Fruit fly (Drosophila melanogaster): ENCODE data around the gene Ddrgk1.
A peak's percentile ranks its signal among the peaks of the same experiment; 100 is the strongest.

The Ddrgk1 gene

DNA sequence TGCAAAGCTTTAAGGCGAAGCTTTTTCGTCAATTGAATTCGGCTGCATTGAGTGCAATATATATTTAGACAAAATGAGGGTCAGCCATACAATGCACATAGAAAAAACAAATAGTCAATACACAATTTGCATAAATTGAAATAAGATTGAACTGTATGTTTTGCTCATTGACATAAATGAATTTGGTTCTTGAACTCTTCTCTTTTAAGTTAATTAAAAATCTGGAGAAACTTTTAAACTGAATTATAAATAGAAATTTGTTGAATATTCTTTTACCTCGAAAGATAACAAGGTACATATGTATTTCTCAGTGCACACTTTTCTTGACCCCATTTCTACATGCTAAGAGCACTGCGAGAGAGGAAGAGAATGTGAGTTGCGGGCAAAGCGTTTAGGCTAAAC, 8.6 kb upstream of the Ddrgk1 start (continued):
- TF ChIP-seq Eip93F (GFP tag; optimal IDR thresholded peaks at IDR 0.05) (no peak), CG15336 (GFP tag; IDR thresholded peaks at IDR 0.05) (peak; percentile 70), CG11762 (GFP tag; optimal IDR thresholded peaks at IDR 0.05; ENCODE audit: insufficient read depth) (no peak), CG9139 (GFP tag; optimal IDR thresholded peaks at IDR 0.05) (no peak), achi (GFP tag; optimal IDR thresholded peaks at IDR 0.05) (no peak), Blimp-1 (GFP tag; optimal IDR thresholded peaks at IDR 0.05) (no peak), Hr39 (GFP tag; optimal IDR thresholded peaks at IDR 0.05) (no peak), pdm3 (GFP tag; optimal IDR thresholded peaks at IDR 0.05) (peak; percentile 33), CG8119 (GFP tag; IDR thresholded peaks at IDR 0.05) (peak; percentile 67; the same call in 1 of the 3 replicates), CG10669 (GFP tag; optimal IDR thresholded peaks at IDR 0.05) (no peak), CG8319 (GFP tag; optimal IDR thresholded peaks at IDR 0.05) (no peak), CG6854 (GFP tag; optimal IDR thresholded peaks at IDR 0.05) (no peak), Sox15 (GFP tag; optimal IDR thresholded peaks at IDR 0.05) (no peak), fd85E (GFP tag; optimal IDR thresholded peaks at IDR 0.05) (no peak), Gug (GFP tag; IDR thresholded peaks at IDR 0.05) (peak; percentile 64), Ets96B (tag; optimal IDR thresholded peaks at IDR 0.05) (no peak), CG6276 (GFP tag; optimal IDR thresholded peaks at IDR 0.05) (peak; percentile 57), CG32006 (GFP tag; optimal IDR thresholded peaks at IDR 0.05) (peak; percentile 85), CG16779 (tag; optimal IDR thresholded peaks at IDR 0.05) (no peak), CG7368 (GFP tag; optimal IDR thresholded peaks at IDR 0.05) (no peak)

DNA sequence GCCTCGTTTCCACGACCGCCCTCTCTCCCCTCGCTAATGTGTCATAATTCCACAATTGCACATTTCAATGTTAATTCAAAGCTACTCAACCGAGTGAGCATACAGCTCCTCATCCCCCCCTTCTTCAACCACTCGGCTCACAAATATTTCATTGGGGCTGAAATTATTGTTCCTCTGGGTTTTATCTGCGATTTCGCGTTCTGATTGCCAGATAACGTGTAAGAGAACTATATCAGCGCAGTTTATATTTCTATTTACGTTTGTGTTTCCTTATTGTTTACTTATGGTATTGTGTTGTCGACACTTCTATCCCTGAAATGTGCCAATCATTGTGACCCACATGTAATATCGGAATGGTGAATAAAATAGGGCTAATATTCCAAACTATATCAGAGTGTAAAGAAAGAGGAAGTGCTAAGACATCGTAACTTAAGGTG, 8.1 kb upstream of the Ddrgk1 start:
- TF ChIP-seq vri (GFP tag; optimal IDR thresholded peaks at IDR 0.05), result peak; percentile 87
- TF ChIP-seq CG6792 (GFP tag; optimal IDR thresholded peaks at IDR 0.05), result no peak
- TF ChIP-seq fkh (GFP tag; optimal IDR thresholded peaks at IDR 0.05), result peak; percentile 74

DNA sequence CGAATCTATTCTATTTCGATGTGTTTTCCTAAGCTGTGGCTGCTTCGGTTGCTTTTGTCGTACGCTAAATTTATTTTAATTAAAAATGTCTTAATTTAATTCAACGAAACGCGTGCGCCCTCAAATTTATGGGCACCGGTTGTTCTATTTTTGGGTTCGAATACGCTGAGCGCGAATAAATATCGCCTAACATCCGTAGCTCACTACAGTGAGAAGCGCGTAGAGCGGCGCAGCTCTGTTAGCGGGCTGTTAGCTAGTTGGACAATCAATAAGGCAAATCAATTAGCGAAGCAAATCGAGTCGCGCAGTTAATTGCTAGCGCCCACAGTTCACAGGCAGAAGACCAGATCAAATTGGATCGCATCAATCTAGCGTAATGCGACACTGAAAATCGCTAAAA, 4.8 kb upstream of the Ddrgk1 start:
- no peak for TF ChIP-seq Lpt (GFP tag; optimal IDR thresholded peaks at IDR 0.05)
- no peak for TF ChIP-seq net (GFP tag; optimal IDR thresholded peaks at IDR 0.05)
- no peak for TF ChIP-seq salr (GFP tag; optimal IDR thresholded peaks at IDR 0.05)
- TF ChIP-seq CG9139 (GFP tag; optimal IDR thresholded peaks at IDR 0.05), result no peak
- TF ChIP-seq Sox14 (GFP tag; optimal IDR thresholded peaks at IDR 0.05), result no peak
- TF ChIP-seq CG6808 (GFP tag; optimal IDR thresholded peaks at IDR 0.05), result no peak
- TF ChIP-seq CG16779 (tag; optimal IDR thresholded peaks at IDR 0.05), result no peak
- TF ChIP-seq CG34406 (GFP tag; optimal IDR thresholded peaks at IDR 0.05), result no peak
- TF ChIP-seq Sox102F (GFP tag; optimal IDR thresholded peaks at IDR 0.05), result no peak

DNA sequence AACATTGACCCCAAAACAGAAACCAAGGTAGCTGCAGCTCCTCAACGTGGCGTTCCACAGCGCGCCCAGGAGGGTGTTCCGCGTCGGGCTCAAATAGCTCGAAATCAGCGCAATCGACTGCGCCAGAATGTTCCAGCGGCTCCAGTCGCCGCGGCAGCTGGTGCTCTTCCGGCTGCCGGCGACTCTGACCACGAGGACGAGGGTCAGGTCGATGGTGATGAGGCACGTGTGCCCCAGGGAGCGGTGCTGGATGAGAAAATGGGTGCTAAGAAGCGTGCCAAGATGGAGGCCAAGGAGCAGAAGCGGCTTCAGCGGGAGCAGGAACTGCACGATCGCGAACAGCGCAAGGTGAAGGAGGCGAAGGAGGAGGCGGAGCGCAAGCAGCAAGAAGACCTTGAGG, 411 bp downstream of the Ddrgk1 start:
- TF ChIP-seq CG6854 (GFP tag; optimal IDR thresholded peaks at IDR 0.05), result no peak
- no peak for TF ChIP-seq Hr39 (GFP tag; optimal IDR thresholded peaks at IDR 0.05)
- TF ChIP-seq CG4318 (GFP tag; optimal IDR thresholded peaks at IDR 0.05), result no peak
- TF ChIP-seq net (GFP tag; optimal IDR thresholded peaks at IDR 0.05), result no peak
- no peak for TF ChIP-seq Smox (GFP tag; optimal IDR thresholded peaks at IDR 0.05)
- TF ChIP-seq CG11902 (GFP tag; optimal IDR thresholded peaks at IDR 0.05), result no peak
- no peak for TF ChIP-seq Met (GFP tag; optimal IDR thresholded peaks at IDR 0.05)
- no peak for TF ChIP-seq CG11294 (GFP tag; IDR thresholded peaks at IDR 0.05)
- no peak for TF ChIP-seq CG8632 (GFP tag; optimal IDR thresholded peaks at IDR 0.05)
- no peak for TF ChIP-seq CG8119 (GFP tag; IDR thresholded peaks at IDR 0.05)
- no peak for TF ChIP-seq lz (GFP tag; optimal IDR thresholded peaks at IDR 0.05)
- no peak for TF ChIP-seq fd85E (GFP tag; optimal IDR thresholded peaks at IDR 0.05)
- no peak for TF ChIP-seq svp (GFP tag)
- TF ChIP-seq CG6163 (GFP tag; IDR thresholded peaks at IDR 0.05), result no peak
- TF ChIP-seq CG34406 (GFP tag; optimal IDR thresholded peaks at IDR 0.05), result no peak
- TF ChIP-seq CG6808 (GFP tag; optimal IDR thresholded peaks at IDR 0.05), result no peak
- no peak for TF ChIP-seq CG1621 (tag; optimal IDR thresholded peaks at IDR 0.05)
- no peak for TF ChIP-seq CG32006 (GFP tag; optimal IDR thresholded peaks at IDR 0.05)

Data from whole organism, prepupa.